Fruit fly (Drosophila melanogaster): ENCODE data around the gene Skp2.

Gene Skp2

dm6 chr3R:4378363-4379354 lies 41.2 kb upstream of the Skp2 start, which contains the start of gene Sfxn1-3 (continued):
- no peak for TF ChIP-seq CG32264 (GFP tag; optimal IDR thresholded peaks at IDR 0.05)

dm6 chr3R:4362010-4362409 lies 24.5 kb upstream of the Skp2 start:
- TF ChIP-seq psq (GFP tag; optimal IDR thresholded peaks at IDR 0.05) (no peak), Hr83 (GFP tag; optimal IDR thresholded peaks at IDR 0.05; ENCODE audit: poor library complexity, severe bottlenecking) (no peak), Dfd (GFP tag; optimal IDR thresholded peaks at IDR 0.05) (peak; percentile 90)

dm6 chr3R:4360668-4361110 lies 23.2 kb upstream of the Skp2 start:
- no peak for TF ChIP-seq ey (GFP tag; optimal IDR thresholded peaks at IDR 0.05)
- peak; percentile 92 for TF ChIP-seq Dif (GFP tag; optimal IDR thresholded peaks at IDR 0.05; ENCODE audit: partially characterized antibody)
- TF ChIP-seq Vsx2 (GFP tag; optimal IDR thresholded peaks at IDR 0.05; ENCODE audit: partially characterized antibody): peak; percentile 20
- TF ChIP-seq dl (GFP tag; optimal IDR thresholded peaks at IDR 0.05; ENCODE audit: insufficient read depth in 1 of 2, partially characterized antibody in 2 of 2): peak; percentile 54 to 85
- no peak for TF ChIP-seq tai (GFP tag; optimal IDR thresholded peaks at IDR 0.05)
- no peak for TF ChIP-seq GATAd (GFP tag; optimal IDR thresholded peaks at IDR 0.05)
- TF ChIP-seq Hr83 (GFP tag; optimal IDR thresholded peaks at IDR 0.05; ENCODE audit: poor library complexity, severe bottlenecking): peak; percentile 38
- no peak for TF ChIP-seq Rel (GFP tag; optimal IDR thresholded peaks at IDR 0.05)
- no peak for TF ChIP-seq Rel (tag; optimal IDR thresholded peaks at IDR 0.05)
- TF ChIP-seq h (GFP tag; optimal IDR thresholded peaks at IDR 0.05): peak; percentile 16
- no peak for TF ChIP-seq Hr78 (GFP tag; optimal IDR thresholded peaks at IDR 0.05)
- TF ChIP-seq Jra (GFP tag; optimal IDR thresholded peaks at IDR 0.05): peak; percentile 7
- no peak for TF ChIP-seq sage (GFP tag; optimal IDR thresholded peaks at IDR 0.05)
- no peak for TF ChIP-seq Hnf4 (GFP tag; optimal IDR thresholded peaks at IDR 0.05)
- no peak for TF ChIP-seq dmrt93B (GFP tag; optimal IDR thresholded peaks at IDR 0.05)
- no peak for TF ChIP-seq CG32264 (GFP tag; optimal IDR thresholded peaks at IDR 0.05)

- no peak for TF ChIP-seq Myc (optimal IDR thresholded peaks at IDR 0.05)
- no peak for TF ChIP-seq pan (optimal IDR thresholded peaks at IDR 0.05)
- no peak for TF ChIP-seq Hnf4 (GFP tag; optimal IDR thresholded peaks at IDR 0.05)
- no peak for TF ChIP-seq jim (GFP tag; optimal IDR thresholded peaks at IDR 0.05)
- no peak for TF ChIP-seq CG32264 (GFP tag; optimal IDR thresholded peaks at IDR 0.05)
- no peak for TF ChIP-seq Abd-B (GFP tag; optimal IDR thresholded peaks at IDR 0.05)
- no peak for TF ChIP-seq Rel (GFP tag; optimal IDR thresholded peaks at IDR 0.05)
- TF ChIP-seq Rel (tag; optimal IDR thresholded peaks at IDR 0.05): no peak
- no peak for TF ChIP-seq OdsH (GFP tag; optimal IDR thresholded peaks at IDR 0.05)
- no peak for TF ChIP-seq CrebA (GFP tag; optimal IDR thresholded peaks at IDR 0.05; ENCODE audit: borderline replicate concordance)
- TF ChIP-seq foxo (GFP tag; optimal IDR thresholded peaks at IDR 0.05): no peak
- TF ChIP-seq brk (GFP tag; optimal IDR thresholded peaks at IDR 0.05): no peak
- no peak for TF ChIP-seq rgr (GFP tag; optimal IDR thresholded peaks at IDR 0.05)
- no peak for TF ChIP-seq Dif (GFP tag; optimal IDR thresholded peaks at IDR 0.05; ENCODE audit: partially characterized antibody)
- TF ChIP-seq CG9705 (GFP tag; optimal IDR thresholded peaks at IDR 0.05): no peak
- TF ChIP-seq Hr83 (GFP tag; optimal IDR thresholded peaks at IDR 0.05; ENCODE audit: poor library complexity, severe bottlenecking): no peak
- no peak for TF ChIP-seq sv (GFP tag; optimal IDR thresholded peaks at IDR 0.05)
Observed at dm6 chr3R:4359625-4360024, 22.2 kb upstream of the Skp2 start, which contains the start of gene CG1090. Gene CG1090 (plus strand): TSS chr3R:4359883.

- no peak for TF ChIP-seq Hr78 (GFP tag; optimal IDR thresholded peaks at IDR 0.05)
- TF ChIP-seq foxo (GFP tag; optimal IDR thresholded peaks at IDR 0.05): no peak
- no peak for TF ChIP-seq Vsx2 (GFP tag; optimal IDR thresholded peaks at IDR 0.05; ENCODE audit: partially characterized antibody)
Observed at dm6 chr3R:4353569-4353968, 16.1 kb upstream of the Skp2 start.

Measured in whole organism, wandering third instar larva.